Worm (Caenorhabditis elegans) whole organism, L2 larva: ENCODE measurements around the gene cyp-33C7.
A peak's percentile ranks its signal among the peaks of the same experiment; 100 is the strongest.

Experiments used
- C34F6.9 ChIP-seq: fragments of 150-350 bp; optimal IDR thresholded peaks from 2 replicates; lab custom pipeline; 2014; ENCODE audit warnings: missing biosample characterization, missing genetic modification characterization
- F13H6.1 ChIP-seq: sonication (generic microtip); optimal IDR thresholded peaks from 2 replicates; lab custom pipeline; 2016; ENCODE audit warnings: missing genetic modification characterization, missing compliant biosample characterization
- ZK546.5 ChIP-seq: sonication (generic microtip); optimal IDR thresholded peaks from 2 replicates; lab custom pipeline; 2017; ENCODE audit warnings: missing biosample characterization, missing genetic modification characterization
- alr-1 ChIP-seq: fragments of 150-350 bp; optimal IDR thresholded peaks from 2 replicates; lab custom pipeline; 2014; ENCODE audit warnings: missing biosample characterization, missing genetic modification characterization
- aly-2 ChIP-seq: fragments of 150-350 bp; optimal IDR thresholded peaks from 2 replicates; lab custom pipeline; 2014; ENCODE audit warnings: missing biosample characterization, missing genetic modification characterization
- blmp-1 ChIP-seq: sonication (generic microtip); optimal IDR thresholded peaks from 2 replicates; lab custom pipeline; 2017; ENCODE audit warnings: missing genetic modification characterization, mild to moderate bottlenecking, missing compliant biosample characterization, antibody characterized with exemption, moderate library complexity; ENCODE audit not compliant: insufficient read depth
- ceh-16 ChIP-seq: fragments of 150-350 bp; optimal IDR thresholded peaks from 2 replicates; lab custom pipeline; 2014; ENCODE audit warnings: missing biosample characterization, missing genetic modification characterization
- crh-2 ChIP-seq: sonication (generic microtip); optimal IDR thresholded peaks from 2 replicates; lab custom pipeline; 2017; ENCODE audit warnings: missing biosample characterization, missing genetic modification characterization
- dmd-4 ChIP-seq: sonication (generic microtip); optimal IDR thresholded peaks from 2 replicates; lab custom pipeline; 2017; ENCODE audit warnings: missing biosample characterization, missing genetic modification characterization
- egl-27 ChIP-seq: sonication (generic microtip); optimal IDR thresholded peaks from 3 replicates; lab custom pipeline; 2017; ENCODE audit warnings: missing biosample characterization, missing genetic modification reagents, missing genetic modification characterization
- elt-3 ChIP-seq: sonication (generic microtip); optimal IDR thresholded peaks from 2 replicates; lab custom pipeline; 2017; ENCODE audit warnings: missing biosample characterization, missing genetic modification characterization
- fos-1 ChIP-seq: fragments of 150-350 bp; optimal IDR thresholded peaks from 2 replicates; lab custom pipeline; 2014; ENCODE audit warnings: missing biosample characterization, missing genetic modification characterization
- gmeb-1 ChIP-seq: fragments of 150-350 bp; optimal IDR thresholded peaks from 2 replicates; lab custom pipeline; 2014; ENCODE audit warnings: missing biosample characterization, missing genetic modification characterization
- lin-11 ChIP-seq: fragments of 150-350 bp; sonication (generic microtip); optimal IDR thresholded peaks from 2 replicates; lab custom pipeline; 2014; ENCODE audit warnings: missing biosample characterization, missing genetic modification characterization, inconsistent platforms, mixed read lengths
- lin-13 ChIP-seq: fragments of 150-350 bp; optimal IDR thresholded peaks from 2 replicates; lab custom pipeline; 2014; ENCODE audit warnings: missing biosample characterization, missing genetic modification reagents, missing genetic modification characterization
- lsy-2 ChIP-seq, 2 experiments: fragments of 150-350 bp in 1 of 2; sonication (generic microtip) in 1 of 2; optimal IDR thresholded peaks; 2 replicates each; lab custom pipeline; 2014 to 2017; ENCODE audit warnings: missing biosample characterization in 2 of 2, missing genetic modification characterization in 2 of 2
- mab-5 ChIP-seq: fragments of 150-350 bp; optimal IDR thresholded peaks from 2 replicates; lab custom pipeline; 2014; ENCODE audit warnings: missing biosample characterization, missing genetic modification characterization
- mdl-1 ChIP-seq, 2 experiments: fragments of 150-350 bp in 1 of 2; sonication (generic microtip) in 1 of 2; optimal IDR thresholded peaks; 2 replicates each; lab custom pipeline; 2017; ENCODE audit warnings: missing biosample characterization in 2 of 2, missing genetic modification characterization in 2 of 2
- nhr-11 ChIP-seq: fragments of 150-350 bp; optimal IDR thresholded peaks from 2 replicates; lab custom pipeline; 2014; ENCODE audit warnings: missing biosample characterization, missing genetic modification characterization
- nhr-12 ChIP-seq: fragments of 150-350 bp; optimal IDR thresholded peaks from 2 replicates; lab custom pipeline; 2014; ENCODE audit warnings: missing biosample characterization, missing genetic modification characterization
- nhr-129 ChIP-seq: fragments of 150-350 bp; optimal IDR thresholded peaks from 2 replicates; lab custom pipeline; 2014; ENCODE audit warnings: missing biosample characterization, missing genetic modification characterization
- nhr-21 ChIP-seq: fragments of 150-350 bp; optimal IDR thresholded peaks from 2 replicates; lab custom pipeline; 2014; ENCODE audit warnings: missing biosample characterization, missing genetic modification characterization
- nhr-23 ChIP-seq: fragments of 150-350 bp; optimal IDR thresholded peaks from 2 replicates; lab custom pipeline; 2014; ENCODE audit warnings: missing biosample characterization, missing genetic modification reagents, missing genetic modification characterization
- nhr-237 ChIP-seq: fragments of 150-350 bp; optimal IDR thresholded peaks from 2 replicates; lab custom pipeline; 2014; ENCODE audit warnings: missing biosample characterization, missing genetic modification characterization
- nhr-25 ChIP-seq: fragments of 150-350 bp; sonication (generic microtip); optimal IDR thresholded peaks from 3 replicates; lab custom pipeline; 2014; ENCODE audit warnings: missing biosample characterization, missing genetic modification characterization
- nhr-6 ChIP-seq: fragments of 150-350 bp; optimal IDR thresholded peaks from 2 replicates; lab custom pipeline; 2014; ENCODE audit warnings: missing biosample characterization, missing genetic modification characterization
- peb-1 ChIP-seq: fragments of 150-350 bp; optimal IDR thresholded peaks from 2 replicates; lab custom pipeline; 2014; ENCODE audit warnings: missing biosample characterization, missing genetic modification characterization
- sem-4 ChIP-seq: fragments of 150-350 bp; optimal IDR thresholded peaks from 2 replicates; lab custom pipeline; 2014; ENCODE audit warnings: missing biosample characterization, missing genetic modification reagents, missing genetic modification characterization
- skn-1 ChIP-seq: sonication (generic microtip); optimal IDR thresholded peaks from 2 replicates; lab custom pipeline; 2017; ENCODE audit warnings: missing biosample characterization, missing genetic modification characterization
- sma-9 ChIP-seq, 2 experiments: fragments of 150-350 bp in 1 of 2; sonication (generic microtip) in 1 of 2; optimal IDR thresholded peaks; 2 replicates each; lab custom pipeline; 2014 to 2016; ENCODE audit warnings: missing genetic modification characterization in 2 of 2, mild to moderate bottlenecking in 1 of 2, missing biosample characterization in 1 of 2, missing compliant biosample characterization in 1 of 2, missing genetic modification reagents in 1 of 2, moderate library complexity in 1 of 2
- snpc-4 ChIP-seq: fragments of 150-350 bp; optimal IDR thresholded peaks from 2 replicates; lab custom pipeline; 2014; ENCODE audit warnings: missing biosample characterization, missing genetic modification characterization
- unc-55 ChIP-seq: fragments of 150-350 bp; sonication (generic microtip); optimal IDR thresholded peaks from 3 replicates; lab custom pipeline; 2014; ENCODE audit warnings: missing biosample characterization, missing genetic modification reagents, missing genetic modification characterization
- unc-62 ChIP-seq: fragments of 150-350 bp; optimal IDR thresholded peaks from 2 replicates; lab custom pipeline; 2014; ENCODE audit warnings: missing biosample characterization, missing genetic modification reagents, missing genetic modification characterization
- zag-1 ChIP-seq: fragments of 150-350 bp; optimal IDR thresholded peaks from 2 replicates; lab custom pipeline; 2014; ENCODE audit warnings: missing biosample characterization, missing genetic modification characterization
- ztf-1 ChIP-seq: fragments of 200-800 bp; sonication (Bioruptor generic); conservative IDR thresholded peaks from 2 replicates; pipeline ENCODE4 v1.3.6; 2022; ENCODE audit warnings: missing genetic modification characterization, missing compliant biosample characterization

cyp-33C7 gene

DNA sequence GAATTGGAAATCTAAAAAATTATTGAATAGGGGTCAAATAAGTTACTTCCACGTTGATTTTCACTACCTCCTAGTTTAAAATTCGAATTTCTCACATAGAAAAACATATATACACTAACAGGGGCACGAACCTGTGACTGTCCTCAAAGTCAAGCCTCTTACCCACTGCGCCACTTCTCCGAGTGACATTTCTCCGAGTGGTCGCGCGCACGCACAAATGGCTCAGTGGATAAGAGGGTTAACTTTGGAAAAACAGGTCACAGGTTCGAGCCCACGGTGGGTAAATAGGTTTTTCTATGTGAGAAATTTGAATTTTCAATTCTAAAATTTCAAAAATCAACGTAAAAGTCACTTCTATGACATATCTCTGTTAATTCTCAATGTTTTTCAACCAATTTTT is 26.9 kb downstream of the cyp-33C7 start:
- TF ChIP-seq mab-5 (tag; lab: Kevin White, UChicago): no peak
- TF ChIP-seq sma-9 (GFP tag; optimal IDR thresholded peaks at IDR 0.05; lab: Kevin White, UChicago): no peak
- no peak for TF ChIP-seq sma-9 (tag; optimal IDR thresholded peaks at IDR 0.05; lab: Kevin White, UChicago)
- no peak for TF ChIP-seq nhr-12 (tag; lab: Kevin White, UChicago)
- no peak for TF ChIP-seq nhr-6 (tag; lab: Kevin White, UChicago)
- TF ChIP-seq nhr-237 (tag; lab: Kevin White, UChicago): no peak
- TF ChIP-seq nhr-11 (tag; lab: Kevin White, UChicago): no peak
- TF ChIP-seq peb-1 (tag; lab: Kevin White, UChicago): no peak
- no peak for TF ChIP-seq aly-2 (tag; lab: Kevin White, UChicago)

DNA sequence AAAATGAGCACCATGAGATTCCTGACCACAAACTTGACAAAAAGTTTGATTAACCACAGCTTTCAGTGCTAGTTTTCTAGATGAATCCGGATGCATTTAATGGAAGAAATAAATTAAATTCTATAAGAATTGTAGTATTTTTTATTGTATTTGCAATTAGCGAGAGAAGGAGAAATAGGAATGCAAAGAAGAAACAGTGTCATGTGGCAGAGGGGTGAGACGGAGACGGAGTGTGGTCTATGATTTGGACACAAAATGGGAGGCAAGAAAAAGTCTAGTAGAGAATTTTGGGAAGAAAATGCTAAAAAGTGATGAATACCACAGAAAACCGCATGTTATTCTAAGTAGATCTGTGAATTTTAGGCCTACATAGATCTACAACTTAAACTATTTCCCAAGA is 27.7 kb downstream of the cyp-33C7 start, which contains the start of gene nhr-59:
TSS of gene nhr-59 (minus strand) at position 214 of the 400 bp plus-strand sequence.
- TF ChIP-seq lin-11 (tag; lab: Kevin White, UChicago) (no peak), egl-27 (no peak), ztf-1 (GFP tag; lab: Robert Waterston, UW) (no peak), unc-62 (GFP tag; lab: Kevin White, UChicago) (no peak), nhr-129 (tag; lab: Kevin White, UChicago) (peak; percentile 13)

DNA sequence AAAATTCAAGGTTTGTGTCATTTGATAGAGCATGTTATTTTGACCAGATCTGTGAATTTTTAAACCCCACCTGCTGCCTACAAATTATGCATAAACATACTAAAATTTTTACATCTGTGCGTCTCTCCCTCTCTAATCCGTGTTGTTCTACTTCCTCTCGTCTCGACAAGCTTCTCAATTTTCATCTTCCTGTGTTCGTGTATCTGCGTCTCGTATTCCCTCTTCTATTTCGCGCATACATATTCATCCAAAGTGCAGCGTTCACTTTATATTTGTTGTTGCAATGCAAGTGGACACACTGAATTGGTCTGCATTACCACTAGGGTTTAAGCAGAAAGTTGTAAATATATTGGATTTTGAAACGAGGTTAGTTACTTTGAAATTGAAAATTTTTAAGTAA is 28.2 kb downstream of the cyp-33C7 start, which contains the start of gene fbxa-137:
TSS of gene fbxa-137 (plus strand) at position 274 of the 400 bp plus-strand sequence.
- TF ChIP-seq snpc-4 (tag; lab: Kevin White, UChicago) (no peak), lin-11 (tag; lab: Kevin White, UChicago) (no peak), zag-1 (tag; lab: Kevin White, UChicago) (no peak), skn-1 (tag; lab: Kevin White, UChicago) (no peak), fos-1 (no peak), alr-1 (tag; lab: Kevin White, UChicago) (no peak), nhr-129 (tag; lab: Kevin White, UChicago) (no peak), ceh-16 (no peak), sem-4 (tag; lab: Kevin White, UChicago) (no peak), C34F6.9 (tag; lab: Kevin White, UChicago) (peak; percentile 21), unc-55 (GFP tag; lab: Kevin White, UChicago) (peak; percentile 62), elt-3 (tag; lab: Kevin White, UChicago) (no peak), lin-13 (GFP tag; lab: Kevin White, UChicago) (no peak), sma-9 (GFP tag; optimal IDR thresholded peaks at IDR 0.05; lab: Kevin White, UChicago) (no peak), sma-9 (tag; optimal IDR thresholded peaks at IDR 0.05; lab: Kevin White, UChicago) (no peak), mdl-1 (tag; optimal IDR thresholded peaks at IDR 0.05; lab: Kevin White, UChicago) (no peak), dmd-4 (tag; lab: Kevin White, UChicago) (no peak)

DNA sequence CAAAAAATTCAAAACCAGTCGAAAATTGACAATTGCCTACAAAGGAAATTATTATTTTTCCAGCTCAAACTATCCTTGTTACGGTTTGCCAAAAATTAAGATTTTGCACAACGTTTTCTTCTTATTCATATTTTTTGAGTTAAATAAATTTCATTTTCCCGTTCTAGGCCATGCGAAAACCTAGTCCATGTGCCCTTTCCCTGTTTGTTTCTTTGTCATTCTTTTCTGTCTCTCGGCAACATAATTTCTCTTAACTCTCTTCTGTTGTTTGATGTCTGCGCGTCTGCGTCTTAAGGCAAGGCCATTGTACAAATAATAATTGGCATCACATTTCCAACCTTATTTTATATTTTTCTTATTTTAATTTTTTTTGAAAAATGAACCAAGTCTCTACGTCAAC is 31.2 kb downstream of the cyp-33C7 start, which contains the start of gene nhr-228:
TSS of gene nhr-228 (plus strand) at position 261 of the 400 bp plus-strand sequence.
- peak; percentile 19 for TF ChIP-seq blmp-1 (tag; lab: Kevin White, UChicago)
- peak in 1 of 2 experiments; percentile 54 for TF ChIP-seq lsy-2 (tag; optimal IDR thresholded peaks at IDR 0.05; lab: Kevin White, UChicago)
- TF ChIP-seq unc-55 (GFP tag; lab: Kevin White, UChicago): peak; percentile 29
- TF ChIP-seq nhr-129 (tag; lab: Kevin White, UChicago): peak; percentile 41
- TF ChIP-seq F13H6.1 (tag; lab: Kevin White, UChicago): peak; percentile 15
- TF ChIP-seq lin-11 (tag; lab: Kevin White, UChicago): no peak
- TF ChIP-seq sma-9 (GFP tag; optimal IDR thresholded peaks at IDR 0.05; lab: Kevin White, UChicago): peak; percentile 45
- no peak for TF ChIP-seq sma-9 (tag; optimal IDR thresholded peaks at IDR 0.05; lab: Kevin White, UChicago)
- no peak for TF ChIP-seq nhr-11 (tag; lab: Kevin White, UChicago)
- peak; percentile 17 for TF ChIP-seq crh-2 (tag; lab: Kevin White, UChicago)
- TF ChIP-seq ZK546.5 (tag; lab: Kevin White, UChicago): no peak
- peak; percentile 77 for TF ChIP-seq skn-1 (tag; lab: Kevin White, UChicago)
- peak; percentile 74 for TF ChIP-seq fos-1
- no peak for TF ChIP-seq ceh-16
- TF ChIP-seq gmeb-1: peak; percentile 13
- no peak for TF ChIP-seq egl-27
- TF ChIP-seq C34F6.9 (tag; lab: Kevin White, UChicago): peak; percentile 60
- TF ChIP-seq nhr-21: no peak
- peak; percentile 15 for TF ChIP-seq nhr-25 (tag; lab: Kevin White, UChicago)
- no peak for TF ChIP-seq nhr-23 (tag; lab: Kevin White, UChicago)
